Fruit fly (Drosophila melanogaster): ENCODE measurements around the gene CG6836.

The CG6836 gene

DNA sequence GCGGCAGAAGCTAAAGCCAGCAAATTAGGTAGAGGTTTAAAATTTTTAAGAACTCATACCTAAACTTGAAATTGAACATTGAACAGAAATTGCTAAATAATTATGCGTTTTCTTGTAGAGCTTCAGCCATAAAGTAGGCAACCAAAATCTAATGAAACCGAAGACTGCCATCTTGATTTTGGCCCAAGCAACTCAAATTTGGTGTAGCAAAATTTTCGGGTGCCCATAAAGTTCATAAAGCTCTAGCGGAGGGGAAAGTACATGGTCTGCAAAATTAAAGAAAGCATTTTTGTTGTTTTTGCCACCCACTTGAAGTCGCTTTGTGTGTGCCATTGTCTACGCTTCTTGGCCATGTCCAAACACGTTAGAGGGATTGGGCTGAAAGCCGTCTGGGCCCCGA lies 6.6 kb downstream of the CG6836 start:
- TF ChIP-seq CG15710 (tag; optimal IDR thresholded peaks at IDR 0.05) (no peak), CG34367 (tag; optimal IDR thresholded peaks at IDR 0.05) (no peak), fd96Ca (GFP tag; IDR thresholded peaks at IDR 0.05) (no peak), CG8301 (tag; optimal IDR thresholded peaks at IDR 0.05) (no peak), CG32121 (GFP tag; IDR thresholded peaks at IDR 0.05) (no peak), CG17806 (tag; optimal IDR thresholded peaks at IDR 0.05) (no peak), Pif1A (GFP tag; optimal IDR thresholded peaks at IDR 0.05) (no peak), Snoo (tag; optimal IDR thresholded peaks at IDR 0.05) (no peak), CG4496 (GFP tag; IDR thresholded peaks at IDR 0.05) (no peak), CG9948 (tag; optimal IDR thresholded peaks at IDR 0.05) (no peak), CG10348 (GFP tag; IDR thresholded peaks at IDR 0.05) (no peak), gl (tag; optimal IDR thresholded peaks at IDR 0.05) (no peak), CG13204 (GFP tag; optimal IDR thresholded peaks at IDR 0.05) (no peak), CG12605 (GFP tag; IDR thresholded peaks at IDR 0.05) (no peak), Pif1B (GFP tag; optimal IDR thresholded peaks at IDR 0.05) (no peak), rn (GFP tag; IDR thresholded peaks at IDR 0.05) (no peak), CG14655 (GFP tag; optimal IDR thresholded peaks at IDR 0.05) (no peak), EcR (GFP tag; optimal IDR thresholded peaks at IDR 0.05) (no peak), CG8159 (tag; optimal IDR thresholded peaks at IDR 0.05) (no peak), Ets98B (GFP tag; IDR thresholded peaks at IDR 0.05) (no peak)

DNA sequence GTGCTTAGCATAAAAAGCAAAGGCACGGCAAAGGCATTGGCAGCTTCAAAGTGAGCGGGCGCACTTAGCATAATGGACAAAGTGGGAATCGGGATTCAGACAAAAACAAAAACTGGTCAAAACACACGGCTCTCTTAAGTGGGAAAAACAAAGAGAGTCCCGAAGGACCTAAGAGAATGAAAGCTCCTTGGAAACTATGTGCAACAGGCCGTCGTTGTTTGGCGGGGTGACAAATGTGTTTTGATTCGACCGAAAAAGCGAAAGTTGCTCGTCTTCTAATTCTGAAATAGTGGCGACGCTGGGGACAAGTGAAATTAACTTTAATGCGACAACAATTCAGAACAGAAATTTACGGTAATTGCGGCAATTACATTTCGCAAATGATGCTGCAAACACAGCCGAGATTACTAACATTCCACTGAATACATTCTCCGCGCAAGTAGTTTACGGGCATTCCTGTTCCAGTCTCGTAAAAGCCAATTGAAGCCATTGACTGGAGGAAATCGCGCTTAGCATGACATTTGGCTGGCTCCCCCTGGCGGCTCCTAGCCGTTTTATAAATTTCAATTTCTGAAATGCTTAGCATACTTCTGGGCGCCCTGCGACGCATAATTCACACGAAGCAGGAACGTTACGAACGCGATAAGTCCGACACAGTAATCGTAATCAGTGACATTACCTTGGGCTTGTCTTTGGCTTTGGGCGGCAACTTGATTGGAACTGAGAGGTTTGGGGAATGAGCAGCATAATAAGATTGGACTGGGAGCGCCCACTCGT lies 18.0 kb downstream of the CG6836 start:
- TF ChIP-seq CG15710 (tag; optimal IDR thresholded peaks at IDR 0.05) (no peak), CG34367 (tag; optimal IDR thresholded peaks at IDR 0.05) (no peak), rn (GFP tag; IDR thresholded peaks at IDR 0.05) (no peak), Snoo (tag; optimal IDR thresholded peaks at IDR 0.05) (no peak), CG32121 (GFP tag; IDR thresholded peaks at IDR 0.05) (no peak), D1 (tag; optimal IDR thresholded peaks at IDR 0.05) (no peak), Pif1B (GFP tag; optimal IDR thresholded peaks at IDR 0.05) (no peak)

dm6 chr3L:18976720-18977119 lies 26.3 kb downstream of the CG6836 start:
- TF ChIP-seq Snoo (tag; optimal IDR thresholded peaks at IDR 0.05) (no peak), CG8159 (tag; optimal IDR thresholded peaks at IDR 0.05) (peak; percentile 19), Pif1B (GFP tag; optimal IDR thresholded peaks at IDR 0.05) (no peak), CG13204 (GFP tag; optimal IDR thresholded peaks at IDR 0.05) (no peak), CG12605 (GFP tag; IDR thresholded peaks at IDR 0.05) (no peak), gl (tag; optimal IDR thresholded peaks at IDR 0.05) (no peak)

DNA sequence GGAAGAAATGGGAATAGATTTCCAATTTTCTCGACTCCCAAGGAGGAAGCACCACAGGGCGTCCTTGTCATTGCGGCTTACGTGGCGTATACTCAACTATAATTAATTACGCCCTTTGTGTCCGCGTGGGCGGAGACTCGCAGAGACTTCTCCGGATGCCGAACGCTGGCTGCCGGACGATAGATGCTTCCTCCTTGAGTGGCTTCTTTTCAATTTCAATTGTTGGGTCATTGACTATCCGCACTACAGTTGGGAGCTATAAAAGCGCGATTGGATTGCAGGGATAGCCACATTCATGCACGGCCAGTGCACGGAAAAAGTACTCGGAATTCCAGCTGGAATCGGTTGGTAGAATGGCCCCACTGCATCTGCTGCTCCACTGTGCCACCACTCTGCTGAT lies 34.2 kb downstream of the CG6836 start, which contains the start of gene CG14075:
TSS of gene CG14075 (plus strand) at position 301 of the 400 bp plus-strand sequence.
- TF ChIP-seq fd96Ca (GFP tag; IDR thresholded peaks at IDR 0.05) (no peak), CG13204 (GFP tag; optimal IDR thresholded peaks at IDR 0.05) (no peak), gl (tag; optimal IDR thresholded peaks at IDR 0.05) (no peak), CG12605 (GFP tag; IDR thresholded peaks at IDR 0.05) (no peak), Pif1A (GFP tag; optimal IDR thresholded peaks at IDR 0.05) (no peak), CG8159 (tag; optimal IDR thresholded peaks at IDR 0.05) (no peak), Snoo (tag; optimal IDR thresholded peaks at IDR 0.05) (no peak), CG17806 (tag; optimal IDR thresholded peaks at IDR 0.05) (no peak), EcR (GFP tag; optimal IDR thresholded peaks at IDR 0.05) (no peak)

- TF ChIP-seq CG10348 (GFP tag; IDR thresholded peaks at IDR 0.05) (no peak), CG12605 (GFP tag; IDR thresholded peaks at IDR 0.05) (no peak), CG8159 (tag; optimal IDR thresholded peaks at IDR 0.05) (no peak), Pif1B (GFP tag; optimal IDR thresholded peaks at IDR 0.05) (no peak), Pif1A (GFP tag; optimal IDR thresholded peaks at IDR 0.05) (no peak), CG4496 (GFP tag; IDR thresholded peaks at IDR 0.05) (no peak), rn (GFP tag; IDR thresholded peaks at IDR 0.05) (no peak), CG8301 (tag; optimal IDR thresholded peaks at IDR 0.05) (no peak), EcR (GFP tag; optimal IDR thresholded peaks at IDR 0.05) (no peak), gl (tag; optimal IDR thresholded peaks at IDR 0.05) (no peak), CG32121 (GFP tag; IDR thresholded peaks at IDR 0.05) (no peak), Snoo (tag; optimal IDR thresholded peaks at IDR 0.05) (no peak), CG14655 (GFP tag; optimal IDR thresholded peaks at IDR 0.05) (no peak), CG34367 (tag; optimal IDR thresholded peaks at IDR 0.05) (no peak)
These were observed 37.8 kb downstream of the CG6836 start, which contains the start of gene CG11619 for dm6 chr3L:18988055-18988819. TSS of gene CG11619 (minus strand) at chr3L:18988323.

dm6 chr3L:18989611-18990010 lies 39.2 kb downstream of the CG6836 start, which contains the start of gene CG34256:
TSS of gene CG34256 (minus strand) at chr3L:18989815.
- TF ChIP-seq fd96Ca (GFP tag; IDR thresholded peaks at IDR 0.05): no peak
- no peak for TF ChIP-seq Pif1A (GFP tag; optimal IDR thresholded peaks at IDR 0.05)
- TF ChIP-seq CG8301 (tag; optimal IDR thresholded peaks at IDR 0.05): no peak
- no peak for TF ChIP-seq CG14655 (GFP tag; optimal IDR thresholded peaks at IDR 0.05)
- no peak for TF ChIP-seq CG10348 (GFP tag; IDR thresholded peaks at IDR 0.05)
- TF ChIP-seq Pif1B (GFP tag; optimal IDR thresholded peaks at IDR 0.05): no peak
- no peak for TF ChIP-seq Ets98B (GFP tag; IDR thresholded peaks at IDR 0.05)
- TF ChIP-seq CG17806 (tag; optimal IDR thresholded peaks at IDR 0.05): no peak
- no peak for TF ChIP-seq CG4496 (GFP tag; IDR thresholded peaks at IDR 0.05)
- no peak for TF ChIP-seq CG32121 (GFP tag; IDR thresholded peaks at IDR 0.05)
- no peak for TF ChIP-seq CG15710 (tag; optimal IDR thresholded peaks at IDR 0.05)
- TF ChIP-seq Snoo (tag; optimal IDR thresholded peaks at IDR 0.05): no peak
- TF ChIP-seq CG8159 (tag; optimal IDR thresholded peaks at IDR 0.05): no peak
- TF ChIP-seq CG34367 (tag; optimal IDR thresholded peaks at IDR 0.05): no peak
- TF ChIP-seq D1 (tag; optimal IDR thresholded peaks at IDR 0.05): no peak
- no peak for TF ChIP-seq CG9948 (tag; optimal IDR thresholded peaks at IDR 0.05)
- no peak for TF ChIP-seq CG13204 (GFP tag; optimal IDR thresholded peaks at IDR 0.05)
- no peak for TF ChIP-seq CG12605 (GFP tag; IDR thresholded peaks at IDR 0.05)
- no peak for TF ChIP-seq rn (GFP tag; IDR thresholded peaks at IDR 0.05)
- TF ChIP-seq EcR (GFP tag; optimal IDR thresholded peaks at IDR 0.05): no peak

All from whole organism, pupa.